Worm (Caenorhabditis elegans) whole organism, L4/young adult: ENCODE results near the gene cest-26.

ENCODE experiments used
- W03F9.2 ChIP-seq: fragments of 150-350 bp; optimal IDR thresholded peaks from 2 replicates; lab custom pipeline; 2014; ENCODE audit warnings: missing biosample characterization, missing genetic modification characterization
- him-1 ChIP-seq: sonication (generic microtip); optimal IDR thresholded peaks from 2 replicates; lab custom pipeline; 2016; ENCODE audit warnings: missing genotype, missing genetic modification reagents, missing genetic modification characterization, missing compliant biosample characterization

ce11 chrX:4404717-4405116, 32.7 kb downstream of the cest-26 start:
- TF ChIP-seq W03F9.2 (tag; lab: Kevin White, UChicago) (no peak), him-1 (tag; lab: Kevin White, UChicago) (no peak)
